Worm (Caenorhabditis elegans): ENCODE results near the gene C28H8.8.

The C28H8.8 gene

ce11 chrIII:5841676-5842075 lies 46.9 kb downstream of the C28H8.8 start (continued):
- TF ChIP-seq lin-14 (GFP tag; optimal IDR thresholded peaks at IDR 0.05) (peak; percentile 83), fkh-8 (tag; optimal IDR thresholded peaks at IDR 0.05) (peak; percentile 37), ceh-8 (GFP tag; optimal IDR thresholded peaks at IDR 0.05) (no peak), nhr-71 (tag; optimal IDR thresholded peaks at IDR 0.05) (peak; percentile 78), unc-62 (GFP tag; optimal IDR thresholded peaks at IDR 0.05) (no peak), ets-5 (GFP tag; IDR thresholded peaks at IDR 0.05) (no peak)

- TF ChIP-seq fos-1 (tag; optimal IDR thresholded peaks at IDR 0.05) = no peak
- no peak for TF ChIP-seq efl-1 (optimal IDR thresholded peaks at IDR 0.05)
- TF ChIP-seq efl-1 (GFP tag; optimal IDR thresholded peaks at IDR 0.05 in 1 of 2) = peak in 1 of 2 experiments; percentile 89
- no peak for TF ChIP-seq hlh-4 (tag; optimal IDR thresholded peaks at IDR 0.05)
- TF ChIP-seq lin-35 (GFP tag; optimal IDR thresholded peaks at IDR 0.05) = peak in 1 of 2 experiments; percentile 40
Measured at ce11 chrIII:5840815-5841573, 47.6 kb downstream of the C28H8.8 start.

- no peak for TF ChIP-seq nhr-20 (tag; optimal IDR thresholded peaks at IDR 0.05)
- TF ChIP-seq nhr-237 (tag; optimal IDR thresholded peaks at IDR 0.05) = no peak
- no peak for TF ChIP-seq swsn-7 (tag; optimal IDR thresholded peaks at IDR 0.05)
- peak; percentile 23 for TF ChIP-seq nhr-47 (tag; optimal IDR thresholded peaks at IDR 0.05)
- peak; percentile 13 for TF ChIP-seq ama-1 (optimal IDR thresholded peaks at IDR 0.05)
- TF ChIP-seq elt-2 (tag; optimal IDR thresholded peaks at IDR 0.05) = peak; percentile 11
- peak; percentile 11 for TF ChIP-seq egl-13 (tag; optimal IDR thresholded peaks at IDR 0.05)
- TF ChIP-seq fkh-8 (tag; optimal IDR thresholded peaks at IDR 0.05) = peak; percentile 16
- TF ChIP-seq irx-1 (tag; optimal IDR thresholded peaks at IDR 0.05) = no peak
- TF ChIP-seq Y116A8C.19 (tag; optimal IDR thresholded peaks at IDR 0.05; ENCODE audit: borderline replicate concordance) = no peak
- TF ChIP-seq pqm-1 (tag; optimal IDR thresholded peaks at IDR 0.05) = peak; percentile 72
- no peak for TF ChIP-seq lin-35 (GFP tag; optimal IDR thresholded peaks at IDR 0.05)
- peak in 1 of 2 experiments; percentile 11 for TF ChIP-seq lsy-2 (tag; optimal IDR thresholded peaks at IDR 0.05)
- TF ChIP-seq tlp-1 (tag; optimal IDR thresholded peaks at IDR 0.05) = no peak
- TF ChIP-seq jun-1 (tag; optimal IDR thresholded peaks at IDR 0.05) = peak; percentile 16
- no peak for TF ChIP-seq hlh-4 (tag; optimal IDR thresholded peaks at IDR 0.05)
- no peak for TF ChIP-seq nhr-77 (tag; optimal IDR thresholded peaks at IDR 0.05)
- TF ChIP-seq unc-62 (GFP tag; optimal IDR thresholded peaks at IDR 0.05) = no peak
- no peak for TF ChIP-seq lin-13 (GFP tag; optimal IDR thresholded peaks at IDR 0.05)
- peak; percentile 7 for TF ChIP-seq lin-14 (GFP tag; optimal IDR thresholded peaks at IDR 0.05)
- no peak for TF ChIP-seq nhr-90 (tag; optimal IDR thresholded peaks at IDR 0.05; ENCODE audit: poor library complexity)
- no peak for TF ChIP-seq ztf-4 (tag; optimal IDR thresholded peaks at IDR 0.05)
- no peak for TF ChIP-seq mab-9 (GFP tag; IDR thresholded peaks at IDR 0.05)
- TF ChIP-seq skn-1 (tag; optimal IDR thresholded peaks at IDR 0.05) = no peak
- peak; percentile 6 for TF ChIP-seq nhr-71 (tag; optimal IDR thresholded peaks at IDR 0.05)
- TF ChIP-seq nhr-12 (tag; optimal IDR thresholded peaks at IDR 0.05) = no peak
- peak in 1 of 3 experiments; percentile 3 for TF ChIP-seq dpl-1 (GFP tag; optimal IDR thresholded peaks at IDR 0.05)
- TF ChIP-seq pax-3 (tag; optimal IDR thresholded peaks at IDR 0.05) = peak; percentile 20
- TF ChIP-seq unc-98 (GFP tag; IDR thresholded peaks at IDR 0.05) = no peak
- TF ChIP-seq zag-1 (tag; optimal IDR thresholded peaks at IDR 0.05) = no peak
- no peak for TF ChIP-seq sptf-1 (tag; optimal IDR thresholded peaks at IDR 0.05)
- no peak for TF ChIP-seq mep-1 (tag; optimal IDR thresholded peaks at IDR 0.05)
- TF ChIP-seq hpl-2 (GFP tag; optimal IDR thresholded peaks at IDR 0.05) = no peak
Measured at ce11 chrIII:5840277-5840676, 48.3 kb downstream of the C28H8.8 start.

DNA sequence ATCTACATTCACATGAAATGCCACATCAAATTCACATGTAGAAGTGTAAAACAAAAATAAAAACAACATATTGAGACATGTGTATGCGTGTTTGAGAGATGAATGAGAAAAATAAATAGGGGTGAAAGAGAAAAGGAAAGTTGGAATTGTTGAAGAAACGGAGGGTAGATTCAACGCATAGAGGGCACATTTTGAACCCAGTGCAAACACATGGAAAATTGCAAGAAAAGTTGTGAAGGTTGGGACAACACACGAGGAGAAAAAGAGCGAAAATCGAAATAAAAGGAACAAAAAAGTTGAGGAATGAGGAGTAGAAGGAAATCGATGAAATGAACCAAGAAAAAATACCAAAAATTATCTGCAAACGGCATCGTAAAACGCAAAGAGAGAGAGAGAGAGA lies 49.0 kb downstream of the C28H8.8 start:
- TF ChIP-seq pag-3 (tag; optimal IDR thresholded peaks at IDR 0.05; ENCODE audit: borderline replicate concordance, insufficient read depth) = no peak
- TF ChIP-seq dsc-1 (tag; optimal IDR thresholded peaks at IDR 0.05) = peak; percentile 57
- TF ChIP-seq lin-14 (GFP tag; optimal IDR thresholded peaks at IDR 0.05) = peak; percentile 9
- TF ChIP-seq blmp-1 (tag; optimal IDR thresholded peaks at IDR 0.05) = peak; percentile 57
